Worm (Caenorhabditis elegans) whole organism, L2 larva: ENCODE results near the gene srab-12.
A peak's percentile ranks its signal among the peaks of the same experiment; 100 is the strongest.

Source experiments
- C34F6.9 ChIP-seq: fragments of 150-350 bp; optimal IDR thresholded peaks from 2 replicates; lab custom pipeline; 2014; ENCODE audit warnings: missing biosample characterization, missing genetic modification characterization
- F13H6.1 ChIP-seq: sonication (generic microtip); optimal IDR thresholded peaks from 2 replicates; lab custom pipeline; 2016; ENCODE audit warnings: missing genetic modification characterization, missing compliant biosample characterization
- R02D3.7 ChIP-seq: fragments of 150-350 bp; optimal IDR thresholded peaks from 2 replicates; lab custom pipeline; 2014; ENCODE audit warnings: missing biosample characterization, missing genetic modification characterization
- Y55F3AM.14 ChIP-seq: fragments of 200-800 bp; sonication (Bioruptor generic); optimal IDR thresholded peaks from 2 replicates; lab custom pipeline; 2018; ENCODE audit warnings: mild to moderate bottlenecking, missing genetic modification characterization, missing compliant biosample characterization
- alr-1 ChIP-seq: fragments of 150-350 bp; optimal IDR thresholded peaks from 2 replicates; lab custom pipeline; 2014; ENCODE audit warnings: missing biosample characterization, missing genetic modification characterization
- ama-1 ChIP-seq: fragments of 150-350 bp; optimal IDR thresholded peaks from 2 replicates; lab custom pipeline; 2018; ENCODE audit warnings: inconsistent platforms
- blmp-1 ChIP-seq: sonication (generic microtip); optimal IDR thresholded peaks from 2 replicates; lab custom pipeline; 2017; ENCODE audit warnings: missing genetic modification characterization, mild to moderate bottlenecking, missing compliant biosample characterization, antibody characterized with exemption, moderate library complexity; ENCODE audit not compliant: insufficient read depth
- ceh-16 ChIP-seq: fragments of 150-350 bp; optimal IDR thresholded peaks from 2 replicates; lab custom pipeline; 2014; ENCODE audit warnings: missing biosample characterization, missing genetic modification characterization
- crh-2 ChIP-seq: sonication (generic microtip); optimal IDR thresholded peaks from 2 replicates; lab custom pipeline; 2017; ENCODE audit warnings: missing biosample characterization, missing genetic modification characterization
- dmd-4 ChIP-seq: sonication (generic microtip); optimal IDR thresholded peaks from 2 replicates; lab custom pipeline; 2017; ENCODE audit warnings: missing biosample characterization, missing genetic modification characterization
- egl-27 ChIP-seq: sonication (generic microtip); optimal IDR thresholded peaks from 3 replicates; lab custom pipeline; 2017; ENCODE audit warnings: missing biosample characterization, missing genetic modification reagents, missing genetic modification characterization
- elt-1 ChIP-seq: fragments of 150-350 bp; optimal IDR thresholded peaks from 2 replicates; lab custom pipeline; 2014; ENCODE audit warnings: missing biosample characterization, missing genetic modification characterization
- elt-3 ChIP-seq: sonication (generic microtip); optimal IDR thresholded peaks from 2 replicates; lab custom pipeline; 2017; ENCODE audit warnings: missing biosample characterization, missing genetic modification characterization
- fos-1 ChIP-seq: fragments of 150-350 bp; optimal IDR thresholded peaks from 2 replicates; lab custom pipeline; 2014; ENCODE audit warnings: missing biosample characterization, missing genetic modification characterization
- gmeb-1 ChIP-seq: fragments of 150-350 bp; optimal IDR thresholded peaks from 2 replicates; lab custom pipeline; 2014; ENCODE audit warnings: missing biosample characterization, missing genetic modification characterization
- lin-13 ChIP-seq: fragments of 150-350 bp; optimal IDR thresholded peaks from 2 replicates; lab custom pipeline; 2014; ENCODE audit warnings: missing biosample characterization, missing genetic modification reagents, missing genetic modification characterization
- lin-39 ChIP-seq: fragments of 150-350 bp; optimal IDR thresholded peaks from 2 replicates; lab custom pipeline; 2014; ENCODE audit warnings: missing biosample characterization, missing genetic modification reagents, missing genetic modification characterization
- mab-5 ChIP-seq: fragments of 150-350 bp; optimal IDR thresholded peaks from 2 replicates; lab custom pipeline; 2014; ENCODE audit warnings: missing biosample characterization, missing genetic modification characterization
- mdl-1 ChIP-seq, 2 experiments: fragments of 150-350 bp in 1 of 2; sonication (generic microtip) in 1 of 2; optimal IDR thresholded peaks; 2 replicates each; lab custom pipeline; 2017; ENCODE audit warnings: missing biosample characterization in 2 of 2, missing genetic modification characterization in 2 of 2
- nhr-12 ChIP-seq: fragments of 150-350 bp; optimal IDR thresholded peaks from 2 replicates; lab custom pipeline; 2014; ENCODE audit warnings: missing biosample characterization, missing genetic modification characterization
- nhr-23 ChIP-seq: fragments of 150-350 bp; optimal IDR thresholded peaks from 2 replicates; lab custom pipeline; 2014; ENCODE audit warnings: missing biosample characterization, missing genetic modification reagents, missing genetic modification characterization
- nhr-237 ChIP-seq: fragments of 150-350 bp; optimal IDR thresholded peaks from 2 replicates; lab custom pipeline; 2014; ENCODE audit warnings: missing biosample characterization, missing genetic modification characterization
- nhr-25 ChIP-seq: fragments of 150-350 bp; sonication (generic microtip); optimal IDR thresholded peaks from 3 replicates; lab custom pipeline; 2014; ENCODE audit warnings: missing biosample characterization, missing genetic modification characterization
- nhr-6 ChIP-seq: fragments of 150-350 bp; optimal IDR thresholded peaks from 2 replicates; lab custom pipeline; 2014; ENCODE audit warnings: missing biosample characterization, missing genetic modification characterization
- nhr-77 ChIP-seq: fragments of 150-350 bp; optimal IDR thresholded peaks from 2 replicates; lab custom pipeline; 2014; ENCODE audit warnings: missing biosample characterization, missing genetic modification characterization
- peb-1 ChIP-seq: fragments of 150-350 bp; optimal IDR thresholded peaks from 2 replicates; lab custom pipeline; 2014; ENCODE audit warnings: missing biosample characterization, missing genetic modification characterization
- sem-4 ChIP-seq: fragments of 150-350 bp; optimal IDR thresholded peaks from 2 replicates; lab custom pipeline; 2014; ENCODE audit warnings: missing biosample characterization, missing genetic modification reagents, missing genetic modification characterization
- skn-1 ChIP-seq: sonication (generic microtip); optimal IDR thresholded peaks from 2 replicates; lab custom pipeline; 2017; ENCODE audit warnings: missing biosample characterization, missing genetic modification characterization
- sma-3 ChIP-seq: sonication (generic microtip); optimal IDR thresholded peaks from 2 replicates; lab custom pipeline; 2016; ENCODE audit warnings: missing genetic modification reagents, missing genetic modification characterization, missing compliant biosample characterization
- sma-9 ChIP-seq, 2 experiments: fragments of 150-350 bp in 1 of 2; sonication (generic microtip) in 1 of 2; optimal IDR thresholded peaks; 2 replicates each; lab custom pipeline; 2014 to 2016; ENCODE audit warnings: missing genetic modification characterization in 2 of 2, mild to moderate bottlenecking in 1 of 2, missing biosample characterization in 1 of 2, missing compliant biosample characterization in 1 of 2, missing genetic modification reagents in 1 of 2, moderate library complexity in 1 of 2
- snpc-4 ChIP-seq: fragments of 150-350 bp; optimal IDR thresholded peaks from 2 replicates; lab custom pipeline; 2014; ENCODE audit warnings: missing biosample characterization, missing genetic modification characterization
- unc-39 ChIP-seq: fragments of 150-350 bp; optimal IDR thresholded peaks from 2 replicates; lab custom pipeline; 2014; ENCODE audit warnings: missing biosample characterization, missing genetic modification characterization
- unc-62 ChIP-seq: fragments of 150-350 bp; optimal IDR thresholded peaks from 2 replicates; lab custom pipeline; 2014; ENCODE audit warnings: missing biosample characterization, missing genetic modification reagents, missing genetic modification characterization
- ztf-1 ChIP-seq: fragments of 200-800 bp; sonication (Bioruptor generic); conservative IDR thresholded peaks from 2 replicates; pipeline ENCODE4 v1.3.6; 2022; ENCODE audit warnings: missing genetic modification characterization, missing compliant biosample characterization
- ztf-11 ChIP-seq: sonication (generic microtip); optimal IDR thresholded peaks from 2 replicates; lab custom pipeline; 2017; ENCODE audit warnings: missing biosample characterization, missing genetic modification characterization
- ztf-4 ChIP-seq: fragments of 150-350 bp; optimal IDR thresholded peaks from 2 replicates; lab custom pipeline; 2014; ENCODE audit warnings: missing biosample characterization, missing genetic modification characterization

Gene srab-12

DNA sequence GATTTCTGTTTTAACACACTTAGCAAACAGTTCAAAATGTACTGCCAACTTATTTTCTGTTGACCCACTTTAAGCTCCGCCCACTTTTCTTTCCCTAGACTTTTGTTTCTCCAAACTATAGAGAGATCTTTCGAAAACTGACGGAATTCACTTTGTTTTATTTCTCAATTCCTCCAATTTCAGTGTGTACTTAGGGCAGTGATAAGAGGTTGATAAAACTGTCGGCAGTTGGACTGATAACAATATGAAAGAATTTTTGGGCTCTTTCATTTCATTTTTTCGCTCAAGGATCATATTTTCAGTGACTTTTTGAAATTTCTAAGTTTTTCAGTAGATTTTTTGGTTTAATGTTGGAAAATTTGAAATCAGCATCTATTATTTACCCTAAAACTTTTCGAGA, 28.4 kb downstream of the srab-12 start:
- TF ChIP-seq mdl-1 (tag; optimal IDR thresholded peaks at IDR 0.05; lab: Kevin White, UChicago) = no peak
- TF ChIP-seq egl-27 (tag; lab: Kevin White, UChicago) = no peak
- no peak for TF ChIP-seq ama-1 (lab: Kevin White, UChicago)
- TF ChIP-seq fos-1 (tag; lab: Kevin White, UChicago) = peak; percentile 59
- no peak for TF ChIP-seq ztf-4 (tag; lab: Kevin White, UChicago)
- peak; percentile 38 for TF ChIP-seq sma-9 (GFP tag; optimal IDR thresholded peaks at IDR 0.05; lab: Kevin White, UChicago)
- no peak for TF ChIP-seq sma-9 (tag; optimal IDR thresholded peaks at IDR 0.05; lab: Kevin White, UChicago)
- no peak for TF ChIP-seq nhr-25
- TF ChIP-seq elt-3 = no peak
- TF ChIP-seq blmp-1 = no peak
- TF ChIP-seq, all 48 proteins: peak for 2

ce11 chrV:17752340-17752739, 31.1 kb downstream of the srab-12 start:
- peak; percentile 42 for TF ChIP-seq crh-2 (tag; lab: Kevin White, UChicago)
- TF ChIP-seq fos-1 (tag; lab: Kevin White, UChicago) = peak; percentile 75
- TF ChIP-seq ztf-4 (tag; lab: Kevin White, UChicago) = no peak
- no peak for TF ChIP-seq nhr-12 (tag; lab: Kevin White, UChicago)
- peak; percentile 33 for TF ChIP-seq sma-9 (GFP tag; optimal IDR thresholded peaks at IDR 0.05; lab: Kevin White, UChicago)
- no peak for TF ChIP-seq sma-9 (tag; optimal IDR thresholded peaks at IDR 0.05; lab: Kevin White, UChicago)
- peak; percentile 18 for TF ChIP-seq gmeb-1 (tag; lab: Kevin White, UChicago)
- TF ChIP-seq unc-39 (tag; lab: Kevin White, UChicago) = no peak

ce11 chrV:17749181-17749580, 34.3 kb downstream of the srab-12 start, which contains the start of gene R12G8.1:
TSS of gene R12G8.1 (minus strand) at chrV:17749243.
- TF ChIP-seq nhr-6 (tag; lab: Kevin White, UChicago) (no peak), sem-4 (tag; lab: Kevin White, UChicago) (peak; percentile 5), ztf-11 (no peak), peb-1 (tag; lab: Kevin White, UChicago) (no peak), crh-2 (tag; lab: Kevin White, UChicago) (no peak), mdl-1 (tag; optimal IDR thresholded peaks at IDR 0.05; lab: Kevin White, UChicago) (peak in 1 of 2 experiments; percentile 5), unc-62 (GFP tag; lab: Kevin White, UChicago) (no peak), nhr-77 (tag; lab: Kevin White, UChicago) (no peak), ztf-4 (tag; lab: Kevin White, UChicago) (no peak), F13H6.1 (tag; lab: Kevin White, UChicago) (peak; percentile 33), blmp-1 (no peak), R02D3.7 (no peak), ztf-1 (no peak), skn-1 (tag; lab: Kevin White, UChicago) (no peak), lin-13 (GFP tag; lab: Kevin White, UChicago) (no peak), sma-3 (GFP tag; lab: Kevin White, UChicago) (no peak), sma-9 (GFP tag; optimal IDR thresholded peaks at IDR 0.05; lab: Kevin White, UChicago) (peak; percentile 45), sma-9 (tag; optimal IDR thresholded peaks at IDR 0.05; lab: Kevin White, UChicago) (no peak), snpc-4 (tag; lab: Kevin White, UChicago) (no peak), nhr-237 (tag; lab: Kevin White, UChicago) (no peak), fos-1 (tag; lab: Kevin White, UChicago) (no peak), elt-1 (no peak), elt-3 (no peak), nhr-23 (tag; lab: Kevin White, UChicago) (no peak), mab-5 (tag; lab: Kevin White, UChicago) (no peak), dmd-4 (no peak), nhr-25 (no peak), ceh-16 (tag; lab: Kevin White, UChicago) (no peak), nhr-12 (tag; lab: Kevin White, UChicago) (no peak), Y55F3AM.14 (GFP tag; lab: Kevin White, UChicago) (no peak), C34F6.9 (tag; lab: Kevin White, UChicago) (no peak), alr-1 (tag; lab: Kevin White, UChicago) (no peak), egl-27 (tag; lab: Kevin White, UChicago) (no peak)

DNA sequence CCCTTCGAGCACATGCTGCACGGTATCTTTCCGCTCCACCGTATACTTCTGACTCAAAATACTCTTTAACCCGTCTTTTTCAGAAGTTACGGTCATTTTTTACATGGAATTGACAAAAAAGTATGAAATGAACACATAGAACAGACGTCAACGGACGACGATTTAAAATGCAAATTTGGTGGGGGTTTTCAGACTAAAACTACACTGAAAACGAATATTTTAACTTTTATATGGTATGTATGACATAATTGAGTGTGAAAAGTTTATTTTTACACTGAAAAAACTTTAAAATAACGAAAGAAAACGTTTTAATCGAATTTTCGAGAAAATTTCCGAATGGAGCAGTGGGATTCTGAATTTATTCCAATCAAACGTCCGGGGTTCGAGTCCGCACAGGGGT, 36.5 kb downstream of the srab-12 start, which contains the start of gene twk-36:
TSS of gene twk-36 (minus strand) at position 101 of the 400 bp plus-strand sequence.
- no peak for TF ChIP-seq Y55F3AM.14 (GFP tag; lab: Kevin White, UChicago)
- no peak for TF ChIP-seq dmd-4
- TF ChIP-seq nhr-12 (tag; lab: Kevin White, UChicago) = no peak
- no peak for TF ChIP-seq unc-39 (tag; lab: Kevin White, UChicago)
- TF ChIP-seq blmp-1 = no peak
- TF ChIP-seq lin-39 = no peak
- no peak for TF ChIP-seq snpc-4 (tag; lab: Kevin White, UChicago)
- no peak for TF ChIP-seq nhr-6 (tag; lab: Kevin White, UChicago)
